Fruit fly (Drosophila melanogaster) whole organism, embryonic: ENCODE data around the gene ninaE.

Experiments used
- ATbp ChIP-seq: fragments of 200-800 bp; sonication (Bioruptor generic); optimal IDR thresholded peaks from 2 replicates; lab custom pipeline; 2017; ENCODE audit warnings: missing biosample characterization, mild to moderate bottlenecking, missing genetic modification characterization, missing genetic modification reagents
- B-H2 ChIP-seq: fragments of 200-800 bp; sonication (Bioruptor generic); optimal IDR thresholded peaks from 2 replicates; lab custom pipeline; 2018; ENCODE audit warnings: missing biosample characterization, mild to moderate bottlenecking, missing genetic modification characterization
- CG10462 ChIP-seq: fragments of 200-800 bp; sonication (Bioruptor generic); optimal IDR thresholded peaks from 2 replicates; lab custom pipeline; 2016; ENCODE audit warnings: missing biosample characterization, missing genetic modification characterization
- CG10543 ChIP-seq: fragments of 200-800 bp; sonication (Bioruptor generic); optimal IDR thresholded peaks from 3 replicates; lab custom pipeline; 2017; ENCODE audit warnings: missing biosample characterization, mild to moderate bottlenecking, missing genetic modification characterization, moderate library complexity
- CG10959 ChIP-seq: fragments of 200-800 bp; sonication (Bioruptor generic); IDR thresholded peaks from 2 replicates; pipeline ENCODE4 v1.3.6; 2022; ENCODE audit warnings: missing biosample characterization, missing genetic modification characterization
- CG12236 ChIP-seq: fragments of 200-800 bp; sonication (Bioruptor generic); optimal IDR thresholded peaks from 2 replicates; lab custom pipeline; 2016; ENCODE audit warnings: missing biosample characterization, missing genetic modification characterization
- CG14860 ChIP-seq: fragments of 200-800 bp; sonication (Bioruptor generic); IDR thresholded peaks from 3 replicates; pipeline ENCODE4 v1.3.6; 2022; ENCODE audit warnings: missing biosample characterization, missing genetic modification characterization; ENCODE audit not compliant: partially characterized antibody
- CG15514 ChIP-seq: fragments of 200-800 bp; sonication (Bioruptor generic); optimal IDR thresholded peaks from 3 replicates; lab custom pipeline; 2017; ENCODE audit warnings: missing biosample characterization, missing genetic modification characterization, mild to moderate bottlenecking, moderate library complexity, missing genetic modification reagents
- CG1647 ChIP-seq: fragments of 200-800 bp; sonication (Bioruptor generic); optimal IDR thresholded peaks from 3 replicates; lab custom pipeline; 2016; ENCODE audit warnings: missing biosample characterization, missing genetic modification characterization
- CG17568 ChIP-seq: fragments of 200-800 bp; sonication (Bioruptor generic); optimal IDR thresholded peaks from 2 replicates; lab custom pipeline; 2018; ENCODE audit warnings: missing biosample characterization, mild to moderate bottlenecking, missing genetic modification characterization, moderate library complexity
- CG18476 ChIP-seq: fragments of 200-800 bp; sonication (Bioruptor generic); optimal IDR thresholded peaks from 2 replicates; lab custom pipeline; 2016; ENCODE audit warnings: missing biosample characterization, mild to moderate bottlenecking, missing genetic modification characterization
- CG18619 ChIP-seq: fragments of 200-800 bp; sonication (Bioruptor generic); optimal IDR thresholded peaks from 3 replicates; lab custom pipeline; 2017; ENCODE audit warnings: missing biosample characterization, mild to moderate bottlenecking, missing genetic modification characterization
- CG31224 ChIP-seq: fragments of 200-800 bp; sonication (Bioruptor generic); IDR thresholded peaks from 2 replicates; pipeline ENCODE4 v1.3.6; 2022; ENCODE audit warnings: missing biosample characterization, missing genetic modification characterization
- CG32767 ChIP-seq: fragments of 200-800 bp; sonication (Bioruptor generic); IDR thresholded peaks from 2 replicates; pipeline ENCODE4 v1.3.6; 2022; ENCODE audit warnings: missing biosample characterization, missing genetic modification characterization
- CG32772 ChIP-seq: fragments of 200-800 bp; sonication (Bioruptor generic); IDR thresholded peaks from 2 replicates; pipeline ENCODE4 v1.3.6; 2022; ENCODE audit warnings: missing biosample characterization, missing genetic modification characterization
- CG3726 ChIP-seq: fragments of 200-800 bp; sonication (Bioruptor generic); IDR thresholded peaks from 3 replicates; pipeline ENCODE4, ENCODE4 v1.3.6; 2022; ENCODE audit warnings: missing biosample characterization, missing genetic modification characterization
- CG4707 ChIP-seq: fragments of 200-800 bp; sonication (Bioruptor generic); optimal IDR thresholded peaks from 2 replicates; lab custom pipeline; 2018; ENCODE audit warnings: missing biosample characterization, mild to moderate bottlenecking, missing genetic modification characterization, moderate library complexity
- CG6689 ChIP-seq: fragments of 200-800 bp; sonication (Bioruptor generic); IDR thresholded peaks from 2 replicates; pipeline ENCODE4 v1.3.6; 2022; ENCODE audit warnings: missing biosample characterization, missing genetic modification characterization
- CG7357 ChIP-seq: fragments of 200-800 bp; sonication (Bioruptor generic); IDR thresholded peaks from 3 replicates; pipeline ENCODE4 v1.3.6; 2022; ENCODE audit warnings: missing biosample characterization, missing genetic modification characterization
- CG7786 ChIP-seq: fragments of 200-800 bp; sonication (Bioruptor generic); optimal IDR thresholded peaks from 2 replicates; lab custom pipeline; 2016; ENCODE audit warnings: missing biosample characterization, missing genetic modification characterization
- CG7928 ChIP-seq: fragments of 200-800 bp; sonication (Bioruptor generic); optimal IDR thresholded peaks from 2 replicates; lab custom pipeline; 2017; ENCODE audit warnings: missing biosample characterization, mild to moderate bottlenecking, missing genetic modification characterization
- CG8765 ChIP-seq: fragments of 200-800 bp; sonication (Bioruptor generic); IDR thresholded peaks from 2 replicates; pipeline ENCODE4 v1.3.6; 2022; ENCODE audit warnings: missing biosample characterization, missing genetic modification characterization
- CG8944 ChIP-seq: fragments of 200-800 bp; sonication (Bioruptor generic); optimal IDR thresholded peaks from 3 replicates; lab custom pipeline; 2016; ENCODE audit warnings: missing biosample characterization, missing genetic modification characterization
- CG9727 ChIP-seq: fragments of 200-800 bp; sonication (Bioruptor generic); optimal IDR thresholded peaks from 3 replicates; lab custom pipeline; 2017; ENCODE audit warnings: missing biosample characterization, mild to moderate bottlenecking, missing genetic modification characterization
- CG9797 ChIP-seq: fragments of 200-800 bp; sonication (Bioruptor generic); optimal IDR thresholded peaks from 3 replicates; lab custom pipeline; 2018; ENCODE audit warnings: missing biosample characterization, mild to moderate bottlenecking, missing genetic modification characterization
- Chrac-16 ChIP-seq: fragments of 200-800 bp; sonication (Bioruptor generic); optimal IDR thresholded peaks from 3 replicates; lab custom pipeline; 2016; ENCODE audit warnings: missing biosample characterization, missing genetic modification characterization
- Dfd ChIP-seq, 2 experiments: fragments of >200 bp; optimal IDR thresholded peaks; 2 replicates each; lab custom pipeline; 2017; ENCODE audit warnings: missing biosample characterization in 2 of 2, missing genetic modification characterization in 2 of 2
- Ets97D ChIP-seq: fragments of 200-800 bp; sonication (Bioruptor generic); optimal IDR thresholded peaks from 3 replicates; lab custom pipeline; 2016; ENCODE audit warnings: missing biosample characterization, missing genetic modification characterization
- HHEX ChIP-seq: fragments of 200-800 bp; sonication (Bioruptor generic); optimal IDR thresholded peaks from 3 replicates; lab custom pipeline; 2017; ENCODE audit warnings: missing biosample characterization, mild to moderate bottlenecking, missing genetic modification characterization, missing genetic modification reagents
- Hsf ChIP-seq: fragments of 200-800 bp; sonication (Bioruptor generic); optimal IDR thresholded peaks from 3 replicates; lab custom pipeline; 2016; ENCODE audit warnings: missing biosample characterization, missing genetic modification characterization
- Kr ChIP-seq: fragments of 200-800 bp; sonication (Bioruptor generic); optimal IDR thresholded peaks from 2 replicates; lab custom pipeline; 2017; ENCODE audit warnings: missing biosample characterization, mild to moderate bottlenecking, missing genetic modification characterization
- Lhr ChIP-seq: fragments of 200-800 bp; sonication (Bioruptor generic); optimal IDR thresholded peaks from 3 replicates; lab custom pipeline; 2017; ENCODE audit warnings: mild to moderate bottlenecking, missing biosample characterization, missing genetic modification reagents, missing genetic modification characterization
- Side ChIP-seq: fragments of 200-800 bp; sonication (Bioruptor generic); optimal IDR thresholded peaks from 2 replicates; lab custom pipeline; 2016; ENCODE audit warnings: missing biosample characterization, missing genetic modification characterization
- ac ChIP-seq: fragments of 200-800 bp; sonication (Bioruptor generic); optimal IDR thresholded peaks from 3 replicates; lab custom pipeline; 2017; ENCODE audit warnings: missing biosample characterization, mild to moderate bottlenecking, missing genetic modification characterization
- ap ChIP-seq: fragments of 200-800 bp; sonication (Bioruptor generic); IDR thresholded peaks from 2 replicates; pipeline ENCODE4 v1.3.6; 2022; ENCODE audit warnings: missing biosample characterization, missing genetic modification characterization
- bigmax ChIP-seq: fragments of 200-800 bp; sonication (Bioruptor generic); optimal IDR thresholded peaks from 2 replicates; lab custom pipeline; 2018; ENCODE audit warnings: missing biosample characterization, mild to moderate bottlenecking, missing genetic modification characterization
- cg ChIP-seq: fragments of 200-800 bp; sonication (Bioruptor generic); optimal IDR thresholded peaks from 3 replicates; lab custom pipeline; 2019; ENCODE audit warnings: missing biosample characterization, mild to moderate bottlenecking, missing genetic modification characterization, moderate library complexity
- dati ChIP-seq: fragments of 200-800 bp; sonication (Bioruptor generic); IDR thresholded peaks from 2 replicates; pipeline ENCODE4 v1.3.6; 2022; ENCODE audit warnings: missing biosample characterization, missing genetic modification characterization
- dysf ChIP-seq: fragments of 200-800 bp; sonication (Bioruptor generic); IDR thresholded peaks from 3 replicates; pipeline ENCODE4 v1.3.6; 2022; ENCODE audit warnings: missing biosample characterization, missing genetic modification characterization
- gcm ChIP-seq: fragments of 200-800 bp; sonication (Bioruptor generic); optimal IDR thresholded peaks from 2 replicates; lab custom pipeline; 2019; ENCODE audit warnings: missing biosample characterization, mild to moderate bottlenecking, missing genetic modification characterization, moderate library complexity
- gem ChIP-seq: fragments of 200-800 bp; sonication (Bioruptor generic); optimal IDR thresholded peaks from 2 replicates; lab custom pipeline; 2019; ENCODE audit warnings: missing biosample characterization, mild to moderate bottlenecking, missing genetic modification characterization, moderate library complexity
- gsb-n ChIP-seq: fragments of 200-800 bp; sonication (Bioruptor generic); optimal IDR thresholded peaks from 3 replicates; lab custom pipeline; 2018; ENCODE audit warnings: missing biosample characterization, mild to moderate bottlenecking, missing genetic modification characterization
- mld ChIP-seq: fragments of 200-800 bp; sonication (Bioruptor generic); IDR thresholded peaks from 3 replicates; pipeline ENCODE4 v1.3.6; 2022; ENCODE audit warnings: missing biosample characterization, missing genetic modification characterization; ENCODE audit not compliant: partially characterized antibody
- nerfin-2 ChIP-seq: fragments of 200-800 bp; sonication (Bioruptor generic); IDR thresholded peaks from 2 replicates; pipeline ENCODE4 v1.3.6; 2022; ENCODE audit warnings: missing biosample characterization, missing genetic modification characterization; ENCODE audit not compliant: partially characterized antibody
- pfk ChIP-seq: fragments of 200-800 bp; sonication (Bioruptor generic); optimal IDR thresholded peaks from 2 replicates; lab custom pipeline; 2018; ENCODE audit warnings: missing biosample characterization, mild to moderate bottlenecking, missing genetic modification characterization, moderate library complexity
- pita ChIP-seq: fragments of 200-800 bp; sonication (Bioruptor generic); optimal IDR thresholded peaks from 2 replicates; lab custom pipeline; 2017; ENCODE audit warnings: missing biosample characterization, mild to moderate bottlenecking, missing genetic modification characterization
- pzg ChIP-seq: fragments of 200-800 bp; sonication (Bioruptor generic); optimal IDR thresholded peaks from 3 replicates; lab custom pipeline; 2018; ENCODE audit warnings: missing biosample characterization, mild to moderate bottlenecking, missing genetic modification characterization, moderate library complexity
- run ChIP-seq: fragments of 200-800 bp; sonication (Bioruptor generic); optimal IDR thresholded peaks from 3 replicates; lab custom pipeline; 2018; ENCODE audit warnings: missing biosample characterization, mild to moderate bottlenecking, missing genetic modification characterization
- sna ChIP-seq: fragments of 200-800 bp; sonication (Bioruptor generic); IDR thresholded peaks from 2 replicates; pipeline ENCODE4 v1.3.6; 2022; ENCODE audit warnings: missing biosample characterization, missing genetic modification characterization; ENCODE audit not compliant: partially characterized antibody
- vnd ChIP-seq: fragments of 200-800 bp; sonication (Bioruptor generic); IDR thresholded peaks from 3 replicates; pipeline ENCODE4 v1.3.6; 2022; ENCODE audit warnings: missing biosample characterization, missing genetic modification characterization; ENCODE audit not compliant: partially characterized antibody

Gene ninaE

dm6 chr3R:19889603-19890187 lies 1.7 kb upstream of the ninaE start (continued):
- TF ChIP-seq CG9727 (peak; percentile 81), bigmax (no peak), Ets97D (GFP tag; lab: Kevin White, UChicago) (no peak), dysf (GFP tag; lab: Robert Waterston, UW) (peak; percentile 79), CG10462 (no peak), pzg (GFP tag; lab: Kevin White, UChicago) (no peak), sna (no peak), pfk (GFP tag; lab: Kevin White, UChicago) (no peak), gsb-n (tag; lab: Kevin White, UChicago) (peak; percentile 18), run (tag; lab: Kevin White, UChicago) (peak; percentile 42), CG9797 (GFP tag; lab: Kevin White, UChicago) (no peak), CG18476 (GFP tag; lab: Kevin White, UChicago) (peak; percentile 41), CG12236 (GFP tag; lab: Kevin White, UChicago) (no peak), CG8944 (no peak), Hsf (GFP tag; lab: Kevin White, UChicago) (no peak), CG8765 (GFP tag; lab: Robert Waterston, UW) (no peak), ac (GFP tag; lab: Kevin White, UChicago) (no peak), CG18619 (GFP tag; lab: Kevin White, UChicago) (peak; percentile 72), mld (no peak), nerfin-2 (GFP tag; lab: Robert Waterston, UW) (no peak), Side (GFP tag; lab: Kevin White, UChicago) (no peak), CG4707 (GFP tag; lab: Kevin White, UChicago) (no peak), CG17568 (GFP tag; lab: Kevin White, UChicago) (no peak), gem (tag; lab: Kevin White, UChicago) (peak; percentile 87), CG14860 (GFP tag; lab: Robert Waterston, UW) (no peak), gcm (GFP tag; lab: Kevin White, UChicago) (peak; percentile 45), Chrac-16 (GFP tag; lab: Kevin White, UChicago) (peak; percentile 42), pita (no peak), B-H2 (GFP tag; lab: Kevin White, UChicago) (peak; percentile 13), CG3726 (GFP tag; lab: Robert Waterston, UW) (no peak), HHEX (peak; percentile 83), CG31224 (GFP tag; lab: Robert Waterston, UW) (peak; percentile 61; the same call in 1 of the 2 replicates), CG32772 (GFP tag; lab: Robert Waterston, UW) (no peak), CG10959 (GFP tag; lab: Robert Waterston, UW) (no peak), CG15514 (peak; percentile 71), CG32767 (GFP tag; lab: Robert Waterston, UW) (0 out of 2 replicates have a peak, but pooled peaks have one; percentile 7), CG7928 (peak; percentile 50), ap (GFP tag; lab: Robert Waterston, UW) (no peak), CG1647 (GFP tag; lab: Kevin White, UChicago) (no peak), CG10543 (GFP tag; lab: Kevin White, UChicago) (peak; percentile 80), CG7786 (GFP tag; lab: Kevin White, UChicago) (no peak), Dfd (GFP tag; optimal IDR thresholded peaks at IDR 0.05; lab: Kevin White, UChicago) (no peak), cg (peak; percentile 81), Kr (GFP tag; lab: Kevin White, UChicago) (no peak), CG6689 (GFP tag; lab: Robert Waterston, UW) (0 out of 2 replicates have a peak, but pooled peaks have one; percentile 54), Lhr (GFP tag; lab: Kevin White, UChicago) (no peak), CG7357 (GFP tag; lab: Robert Waterston, UW) (peak; percentile 63), dati (GFP tag; lab: Robert Waterston, UW) (no peak), ATbp (GFP tag; lab: Kevin White, UChicago) (peak; percentile 52), vnd (GFP tag; lab: Robert Waterston, UW) (no peak)
